Worm (Caenorhabditis elegans): ENCODE results near the gene srz-99.
A peak's percentile ranks its signal among the peaks of the same experiment; 100 is the strongest.

- TF ChIP-seq ceh-82 (tag; optimal IDR thresholded peaks at IDR 0.05) (no peak), hlh-30 (tag; optimal IDR thresholded peaks at IDR 0.05; ENCODE audit: insufficient read depth) (peak; percentile 69), jun-1 (tag; optimal IDR thresholded peaks at IDR 0.05) (no peak), snpc-4 (tag; optimal IDR thresholded peaks at IDR 0.05) (no peak), Y48G9A.11 (GFP tag; IDR thresholded peaks at IDR 0.05) (no peak), madf-5 (GFP tag; IDR thresholded peaks at IDR 0.05) (no peak), nhr-11 (tag; optimal IDR thresholded peaks at IDR 0.05) (no peak), ceh-62 (tag; optimal IDR thresholded peaks at IDR 0.05) (no peak), duxl-1 (tag; optimal IDR thresholded peaks at IDR 0.05; ENCODE audit: poor library complexity) (no peak), lin-39 (tag; optimal IDR thresholded peaks at IDR 0.05) (no peak), T26A8.4 (GFP tag; IDR thresholded peaks at IDR 0.05) (no peak), saeg-2 (GFP tag; IDR thresholded peaks at IDR 0.05) (no peak)
Observed at ce11 chrV:16725955-16726354, 4.1 kb upstream of the srz-99 start.

Data from whole organism, L4 larva.